Comparison of ENCODE assay signal across 1 fruit fly cellular context in genomic region chrX:10767350-10768005, dm6.
TF ChIP-seq lines count a peak whose summit lies in the region.

No protein-coding gene starts in this region.

TF ChIP-seq in whole organism, embryonic, 481 proteins besides CTCF, POLR2A, EP300 and RAD21 (continued from another document and continues in another):
- no peak for TF ChIP-seq CG11093 (GFP tag; IDR thresholded peaks at IDR 0.05; lab: Robert Waterston, UW)
- TF ChIP-seq CG31441 (GFP tag; IDR thresholded peaks at IDR 0.05; lab: Robert Waterston, UW), result no peak; the same call in 1 of the 2 replicates
- TF ChIP-seq stc (GFP tag; IDR thresholded peaks at IDR 0.05; lab: Robert Waterston, UW), result 0 out of 2 replicates have a peak, but pooled peaks have one; percentile 5
- peak; percentile 44 for TF ChIP-seq CG1233 (GFP tag; optimal IDR thresholded peaks at IDR 0.05; lab: Kevin White, UChicago)
- no peak for TF ChIP-seq CG34224 (GFP tag; IDR thresholded peaks at IDR 0.05; lab: Robert Waterston, UW; ENCODE audit: partially characterized antibody)
- peak; percentile 43 for TF ChIP-seq CG17829 (tag; optimal IDR thresholded peaks at IDR 0.05; lab: Kevin White, UChicago)
- no peak for TF ChIP-seq fd102C (GFP tag; optimal IDR thresholded peaks at IDR 0.05; lab: Kevin White, UChicago)
- TF ChIP-seq D (optimal IDR thresholded peaks at IDR 0.05; lab: Kevin White, UChicago), result peak; percentile 13
- TF ChIP-seq D (GFP tag; optimal IDR thresholded peaks at IDR 0.05; lab: Kevin White, UChicago), result peak; percentile 41
- TF ChIP-seq hth (optimal IDR thresholded peaks at IDR 0.05; lab: Kevin White, UChicago), result no peak
- peak; percentile 65 for TF ChIP-seq mirr (GFP tag; optimal IDR thresholded peaks at IDR 0.05; lab: Kevin White, UChicago)
- TF ChIP-seq so (GFP tag; IDR thresholded peaks at IDR 0.05; lab: Robert Waterston, UW), result peak; percentile 58; the same call in 1 of the 3 replicates
- TF ChIP-seq HLH3B (GFP tag; IDR thresholded peaks at IDR 0.05; lab: Robert Waterston, UW), result 0 out of 2 replicates have a peak, but pooled peaks have one; percentile 34
- TF ChIP-seq E2f1 (GFP tag; IDR thresholded peaks at IDR 0.05; lab: Robert Waterston, UW), result peak; percentile 35; the same call in 1 of the 2 replicates
- peak; percentile 75 for TF ChIP-seq sens (GFP tag; lab: Kevin White, UChicago)
- TF ChIP-seq Bdp1 (GFP tag; optimal IDR thresholded peaks at IDR 0.05; lab: Kevin White, UChicago), result no peak
- peak; percentile 43 for TF ChIP-seq CG12659 (GFP tag; optimal IDR thresholded peaks at IDR 0.05; lab: Kevin White, UChicago)
- no peak for TF ChIP-seq CG8281 (tag; optimal IDR thresholded peaks at IDR 0.05; lab: Kevin White, UChicago)
- peak; percentile 53 for TF ChIP-seq tap (tag; optimal IDR thresholded peaks at IDR 0.05; lab: Kevin White, UChicago)
- peak; percentile 49 to 73 for TF ChIP-seq bsh (GFP tag; optimal IDR thresholded peaks at IDR 0.05; lab: Kevin White, UChicago)
- peak; percentile 78 for TF ChIP-seq HLH54F (GFP tag; optimal IDR thresholded peaks at IDR 0.05; lab: Kevin White, UChicago)
- peak; percentile 27 to 54 for TF ChIP-seq Pdp1 (GFP tag; optimal IDR thresholded peaks at IDR 0.05; lab: Kevin White, UChicago)
- no peak; the same call in 1 of the 2 replicates for TF ChIP-seq MBD-R2 (GFP tag; IDR thresholded peaks at IDR 0.05; lab: Robert Waterston, UW)
- no peak for TF ChIP-seq amos (GFP tag; IDR thresholded peaks at IDR 0.05; lab: Robert Waterston, UW; ENCODE audit: partially characterized antibody)
- TF ChIP-seq Myb (GFP tag; optimal IDR thresholded peaks at IDR 0.05; lab: Kevin White, UChicago), result peak; percentile 31
- TF ChIP-seq prd (optimal IDR thresholded peaks at IDR 0.05; lab: Kevin White, UChicago), result no peak
- TF ChIP-seq prd (GFP tag; IDR thresholded peaks at IDR 0.05; lab: Robert Waterston, UW), result peak; percentile 66; the same call in 2 of the 3 replicates
- peak; percentile 68; the same call in 2 of the 3 replicates for TF ChIP-seq ase (GFP tag; IDR thresholded peaks at IDR 0.05; lab: Robert Waterston, UW)
- TF ChIP-seq disco-r (GFP tag; optimal IDR thresholded peaks at IDR 0.05; lab: Kevin White, UChicago), result peak; percentile 18
- peak; percentile 28 for TF ChIP-seq CG1792 (GFP tag; optimal IDR thresholded peaks at IDR 0.05; lab: Kevin White, UChicago)
- no peak for TF ChIP-seq CG9797 (GFP tag; optimal IDR thresholded peaks at IDR 0.05; lab: Kevin White, UChicago)
- TF ChIP-seq zen2 (GFP tag; IDR thresholded peaks at IDR 0.05; lab: Robert Waterston, UW; ENCODE audit: partially characterized antibody), result no peak
- TF ChIP-seq CG4730 (GFP tag; IDR thresholded peaks at IDR 0.05; lab: Robert Waterston, UW), result 0 out of 2 replicates have a peak, but pooled peaks have one; percentile 7
- peak; percentile 61 for TF ChIP-seq CG30403 (GFP tag; optimal IDR thresholded peaks at IDR 0.05; lab: Kevin White, UChicago)
- no peak for TF ChIP-seq HLH4C (GFP tag; IDR thresholded peaks at IDR 0.05; lab: Robert Waterston, UW; ENCODE audit: partially characterized antibody)
- TF ChIP-seq unpg (GFP tag; optimal IDR thresholded peaks at IDR 0.05; lab: Kevin White, UChicago), result peak; percentile 56
- TF ChIP-seq pum (GFP tag; optimal IDR thresholded peaks at IDR 0.05; lab: Kevin White, UChicago), result peak; percentile 62
- peak; percentile 2 for TF ChIP-seq fd96Cb (tag; optimal IDR thresholded peaks at IDR 0.05; lab: Kevin White, UChicago)
- TF ChIP-seq CG3726 (GFP tag; IDR thresholded peaks at IDR 0.05; lab: Robert Waterston, UW), result no peak
- peak; percentile 58 for TF ChIP-seq ems (GFP tag; optimal IDR thresholded peaks at IDR 0.05; lab: Kevin White, UChicago)
- TF ChIP-seq Drgx (GFP tag; IDR thresholded peaks at IDR 0.05; lab: Robert Waterston, UW), result peak; percentile 77
- no peak for TF ChIP-seq stwl (tag; optimal IDR thresholded peaks at IDR 0.05; lab: Kevin White, UChicago)
- TF ChIP-seq Doc2 (GFP tag; IDR thresholded peaks at IDR 0.05; lab: Robert Waterston, UW), result no peak
- TF ChIP-seq croc (GFP tag; conservative IDR thresholded peaks at IDR 0.05; lab: Robert Waterston, UW), result no peak
- TF ChIP-seq sqz (GFP tag; optimal IDR thresholded peaks at IDR 0.05; lab: Kevin White, UChicago), result peak; percentile 93
- TF ChIP-seq CG18619 (GFP tag; optimal IDR thresholded peaks at IDR 0.05; lab: Kevin White, UChicago), result no peak
- peak; percentile 54 for TF ChIP-seq CG9609 (GFP tag; optimal IDR thresholded peaks at IDR 0.05; lab: Kevin White, UChicago)
- TF ChIP-seq org-1 (GFP tag; optimal IDR thresholded peaks at IDR 0.05; lab: Kevin White, UChicago), result peak; percentile 51
- TF ChIP-seq CG16779 (GFP tag; IDR thresholded peaks at IDR 0.05; lab: Robert Waterston, UW), result 0 out of 2 replicates have a peak, but pooled peaks have one; percentile 40
- peak; percentile 70 for TF ChIP-seq CG13894 (tag; optimal IDR thresholded peaks at IDR 0.05; lab: Kevin White, UChicago)
- peak; percentile 96 for TF ChIP-seq Med (GFP tag; lab: Kevin White, UChicago)
- TF ChIP-seq NfI (GFP tag; optimal IDR thresholded peaks at IDR 0.05; lab: Kevin White, UChicago), result peak; percentile 66
- TF ChIP-seq tup (GFP tag; optimal IDR thresholded peaks at IDR 0.05; lab: Kevin White, UChicago), result no peak
- TF ChIP-seq dmrt99B (tag; optimal IDR thresholded peaks at IDR 0.05; lab: Kevin White, UChicago), result peak; percentile 56
- peak; percentile 51 for TF ChIP-seq CG4282 (GFP tag; optimal IDR thresholded peaks at IDR 0.05; lab: Kevin White, UChicago)
- TF ChIP-seq Six4 (GFP tag; optimal IDR thresholded peaks at IDR 0.05; lab: Kevin White, UChicago), result no peak
- TF ChIP-seq gro (GFP tag; optimal IDR thresholded peaks at IDR 0.05; lab: Kevin White, UChicago), result peak; percentile 86
- peak; percentile 68 for TF ChIP-seq CG3281 (GFP tag; optimal IDR thresholded peaks at IDR 0.05; lab: Kevin White, UChicago)
- peak; percentile 11 for TF ChIP-seq Ets97D (GFP tag; optimal IDR thresholded peaks at IDR 0.05; lab: Kevin White, UChicago)
- peak; percentile 7 for TF ChIP-seq emc (GFP tag; optimal IDR thresholded peaks at IDR 0.05; lab: Kevin White, UChicago)
- TF ChIP-seq pnt (GFP tag; optimal IDR thresholded peaks at IDR 0.05; lab: Kevin White, UChicago), result peak; percentile 52
- TF ChIP-seq lilli (GFP tag; optimal IDR thresholded peaks at IDR 0.05; lab: Kevin White, UChicago), result peak; percentile 80
- no peak for TF ChIP-seq br (optimal IDR thresholded peaks at IDR 0.05; lab: Kevin White, UChicago)
- TF ChIP-seq caup (GFP tag; optimal IDR thresholded peaks at IDR 0.05; lab: Kevin White, UChicago; ENCODE audit: severe bottlenecking), result peak; percentile 65
- no peak for TF ChIP-seq CG2129 (GFP tag; IDR thresholded peaks at IDR 0.05; lab: Robert Waterston, UW; ENCODE audit: partially characterized antibody)
- peak; percentile 5 for TF ChIP-seq CG4820 (GFP tag; optimal IDR thresholded peaks at IDR 0.05; lab: Kevin White, UChicago)
- no peak for TF ChIP-seq Mad (GFP tag; optimal IDR thresholded peaks at IDR 0.05; lab: Kevin White, UChicago)
- TF ChIP-seq CG11247 (GFP tag; IDR thresholded peaks at IDR 0.05; lab: Robert Waterston, UW), result peak; percentile 51; the same call in 1 of the 2 replicates
- peak; percentile 11; the same call in 1 of the 2 replicates for TF ChIP-seq CG32772 (GFP tag; IDR thresholded peaks at IDR 0.05; lab: Robert Waterston, UW)
- TF ChIP-seq CG8089 (GFP tag; optimal IDR thresholded peaks at IDR 0.05; lab: Kevin White, UChicago), result peak; percentile 20
- no peak for TF ChIP-seq Lpt (GFP tag; optimal IDR thresholded peaks at IDR 0.05; lab: Kevin White, UChicago)
- peak; percentile 78 for TF ChIP-seq her (GFP tag; optimal IDR thresholded peaks at IDR 0.05; lab: Kevin White, UChicago)
- TF ChIP-seq CG9215 (GFP tag; IDR thresholded peaks at IDR 0.05; lab: Robert Waterston, UW), result no peak; the same call in 1 of the 2 replicates
- TF ChIP-seq sob (GFP tag; IDR thresholded peaks at IDR 0.05; lab: Robert Waterston, UW), result peak; percentile 60
- no peak for TF ChIP-seq CG9437 (GFP tag; optimal IDR thresholded peaks at IDR 0.05; lab: Kevin White, UChicago)
- TF ChIP-seq cato (GFP tag; optimal IDR thresholded peaks at IDR 0.05; lab: Kevin White, UChicago; ENCODE audit: borderline replicate concordance), result no peak
- no peak for TF ChIP-seq Hmx (GFP tag; optimal IDR thresholded peaks at IDR 0.05; lab: Kevin White, UChicago)
- peak; percentile 92 for TF ChIP-seq nom (GFP tag; optimal IDR thresholded peaks at IDR 0.05; lab: Kevin White, UChicago)
- peak; percentile 35 for TF ChIP-seq Sry-δ (GFP tag; optimal IDR thresholded peaks at IDR 0.05; lab: Kevin White, UChicago)
- TF ChIP-seq Gsc (GFP tag; IDR thresholded peaks at IDR 0.05; lab: Robert Waterston, UW), result no peak
- no peak for TF ChIP-seq CG10267 (tag; optimal IDR thresholded peaks at IDR 0.05; lab: Kevin White, UChicago)
- TF ChIP-seq fu2 (GFP tag; optimal IDR thresholded peaks at IDR 0.05; lab: Kevin White, UChicago), result peak; percentile 48
- TF ChIP-seq CG32532 (GFP tag; IDR thresholded peaks at IDR 0.05; lab: Robert Waterston, UW), result peak; percentile 83
- TF ChIP-seq crc (GFP tag; optimal IDR thresholded peaks at IDR 0.05; lab: Kevin White, UChicago), result peak; percentile 24
- peak; percentile 80 for TF ChIP-seq Rfx (GFP tag; IDR thresholded peaks at IDR 0.05; lab: Robert Waterston, UW)
- peak; percentile 62 for TF ChIP-seq HHEX (GFP tag; optimal IDR thresholded peaks at IDR 0.05; lab: Kevin White, UChicago)
- TF ChIP-seq TFAM (GFP tag; optimal IDR thresholded peaks at IDR 0.05; lab: Kevin White, UChicago), result no peak
- peak; percentile 28 for TF ChIP-seq CG16815 (GFP tag; optimal IDR thresholded peaks at IDR 0.05; lab: Kevin White, UChicago)
- TF ChIP-seq CG14860 (GFP tag; IDR thresholded peaks at IDR 0.05; lab: Robert Waterston, UW; ENCODE audit: partially characterized antibody), result no peak
- TF ChIP-seq CG30431 (GFP tag; optimal IDR thresholded peaks at IDR 0.05; lab: Kevin White, UChicago), result peak; percentile 2
- peak; percentile 70; the same call in 1 of the 3 replicates for TF ChIP-seq CG34422 (GFP tag; IDR thresholded peaks at IDR 0.05; lab: Robert Waterston, UW)
- peak; percentile 51 for TF ChIP-seq Sox102F (GFP tag; optimal IDR thresholded peaks at IDR 0.05; lab: Kevin White, UChicago)
- peak; percentile 73 for TF ChIP-seq CG2678 (tag; optimal IDR thresholded peaks at IDR 0.05; lab: Kevin White, UChicago)
- peak; percentile 66; the same call in 1 of the 2 replicates for TF ChIP-seq Xrp1 (GFP tag; IDR thresholded peaks at IDR 0.05; lab: Robert Waterston, UW)
- no peak for TF ChIP-seq cad (GFP tag; optimal IDR thresholded peaks at IDR 0.05; lab: Kevin White, UChicago)
- TF ChIP-seq CG2116 (GFP tag; optimal IDR thresholded peaks at IDR 0.05; lab: Kevin White, UChicago), result no peak
- peak in 1 of 2 experiments; percentile 73 for TF ChIP-seq crp (GFP tag; optimal IDR thresholded peaks at IDR 0.05; lab: Kevin White, UChicago)
- TF ChIP-seq p53 (GFP tag; optimal IDR thresholded peaks at IDR 0.05; lab: Kevin White, UChicago), result no peak
- TF ChIP-seq CG14710 (tag; optimal IDR thresholded peaks at IDR 0.05; lab: Kevin White, UChicago), result no peak
- peak; percentile 63 for TF ChIP-seq Hand (GFP tag; optimal IDR thresholded peaks at IDR 0.05; lab: Kevin White, UChicago)
- no peak for TF ChIP-seq nerfin-2 (GFP tag; IDR thresholded peaks at IDR 0.05; lab: Robert Waterston, UW; ENCODE audit: partially characterized antibody)
- TF ChIP-seq CHES-1-like (GFP tag; optimal IDR thresholded peaks at IDR 0.05; lab: Kevin White, UChicago), result peak; percentile 81
- peak; percentile 96 for TF ChIP-seq cg (GFP tag; optimal IDR thresholded peaks at IDR 0.05; lab: Kevin White, UChicago)
- TF ChIP-seq CG2202 (tag; optimal IDR thresholded peaks at IDR 0.05; lab: Kevin White, UChicago), result no peak
- peak; percentile 29; the same call in 1 of the 2 replicates for TF ChIP-seq Bgb (GFP tag; IDR thresholded peaks at IDR 0.05; lab: Robert Waterston, UW; ENCODE audit: partially characterized antibody)
- no peak for TF ChIP-seq sc (optimal IDR thresholded peaks at IDR 0.05; lab: Kevin White, UChicago)
- TF ChIP-seq sc (GFP tag; optimal IDR thresholded peaks at IDR 0.05; lab: Kevin White, UChicago), result no peak
- peak; percentile 25 for TF ChIP-seq abd-A (tag; optimal IDR thresholded peaks at IDR 0.05; lab: Kevin White, UChicago)
- TF ChIP-seq cwo (GFP tag; optimal IDR thresholded peaks at IDR 0.05; lab: Kevin White, UChicago), result peak; percentile 27
- peak; percentile 17 for TF ChIP-seq Ssrp (tag; optimal IDR thresholded peaks at IDR 0.05; lab: Kevin White, UChicago)
- peak; percentile 36 for TF ChIP-seq CG6683 (GFP tag; optimal IDR thresholded peaks at IDR 0.05; lab: Kevin White, UChicago)
- TF ChIP-seq gcm (GFP tag; optimal IDR thresholded peaks at IDR 0.05; lab: Kevin White, UChicago), result peak; percentile 2
- TF ChIP-seq Tbp (GFP tag; optimal IDR thresholded peaks at IDR 0.05; lab: Kevin White, UChicago), result no peak
- peak; percentile 80 for TF ChIP-seq CG9932 (GFP tag; IDR thresholded peaks at IDR 0.05; lab: Robert Waterston, UW)
- peak; percentile 77 for TF ChIP-seq CG7786 (GFP tag; optimal IDR thresholded peaks at IDR 0.05; lab: Kevin White, UChicago)
- TF ChIP-seq NC2α (GFP tag; optimal IDR thresholded peaks at IDR 0.05; lab: Kevin White, UChicago), result no peak
- TF ChIP-seq bbx (GFP tag; IDR thresholded peaks at IDR 0.05; lab: Robert Waterston, UW; ENCODE audit: partially characterized antibody), result no peak
- peak; percentile 24 for TF ChIP-seq CG1529 (GFP tag; optimal IDR thresholded peaks at IDR 0.05; lab: Kevin White, UChicago)
- no peak for TF ChIP-seq CG4617 (GFP tag; optimal IDR thresholded peaks at IDR 0.05; lab: Kevin White, UChicago; ENCODE audit: borderline replicate concordance)
- TF ChIP-seq CG7839 (tag; optimal IDR thresholded peaks at IDR 0.05; lab: Kevin White, UChicago), result peak; percentile 67
- TF ChIP-seq nmo (GFP tag; optimal IDR thresholded peaks at IDR 0.05; lab: Kevin White, UChicago), result peak; percentile 32
- no peak for TF ChIP-seq CG10565 (GFP tag; optimal IDR thresholded peaks at IDR 0.05; lab: Kevin White, UChicago)
- TF ChIP-seq C15 (GFP tag; IDR thresholded peaks at IDR 0.05; lab: Robert Waterston, UW), result no peak
- peak; percentile 60 for TF ChIP-seq CG17359 (tag; optimal IDR thresholded peaks at IDR 0.05; lab: Kevin White, UChicago)
- TF ChIP-seq Vsx1 (GFP tag; optimal IDR thresholded peaks at IDR 0.05; lab: Kevin White, UChicago), result no peak
- no peak for TF ChIP-seq dimm (GFP tag; IDR thresholded peaks at IDR 0.05; lab: Robert Waterston, UW)
- no peak for TF ChIP-seq corto (GFP tag; optimal IDR thresholded peaks at IDR 0.05; lab: Kevin White, UChicago)
- TF ChIP-seq CG7987 (GFP tag; optimal IDR thresholded peaks at IDR 0.05; lab: Kevin White, UChicago), result no peak
- TF ChIP-seq CG12155 (GFP tag; optimal IDR thresholded peaks at IDR 0.05; lab: Kevin White, UChicago), result peak; percentile 79
- peak; percentile 28 for TF ChIP-seq Deaf1 (tag; optimal IDR thresholded peaks at IDR 0.05; lab: Kevin White, UChicago)
